Worm (Caenorhabditis elegans): ENCODE data around the gene rhgf-1.

Gene rhgf-1

DNA sequence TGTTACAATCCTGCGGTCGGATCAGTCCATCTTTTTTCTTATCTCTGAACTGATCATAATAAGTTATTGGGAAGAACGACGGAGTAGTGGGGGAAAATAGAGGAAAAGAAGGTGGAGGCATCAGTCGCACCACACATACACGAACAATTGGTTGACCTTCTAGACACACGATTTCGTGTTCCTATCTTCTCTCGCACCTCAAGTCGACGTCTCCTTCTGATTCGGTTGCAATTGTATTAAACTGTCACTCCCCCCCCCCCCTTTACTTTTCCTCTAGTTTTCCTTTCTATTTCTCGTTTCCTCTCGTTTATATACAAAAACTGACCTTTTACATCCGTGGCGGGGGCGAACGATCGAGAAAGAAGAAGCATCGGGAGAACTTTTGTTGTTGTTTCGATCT, 20.4 kb downstream of the rhgf-1 start:
- TF ChIP-seq ceh-19 (GFP tag; optimal IDR thresholded peaks at IDR 0.05), result no peak
- TF ChIP-seq unc-55 (GFP tag; optimal IDR thresholded peaks at IDR 0.05), result peak; percentile 7
- TF ChIP-seq unc-86 (tag; optimal IDR thresholded peaks at IDR 0.05), result no peak
- no peak for TF ChIP-seq hlh-13 (GFP tag; optimal IDR thresholded peaks at IDR 0.05)

DNA sequence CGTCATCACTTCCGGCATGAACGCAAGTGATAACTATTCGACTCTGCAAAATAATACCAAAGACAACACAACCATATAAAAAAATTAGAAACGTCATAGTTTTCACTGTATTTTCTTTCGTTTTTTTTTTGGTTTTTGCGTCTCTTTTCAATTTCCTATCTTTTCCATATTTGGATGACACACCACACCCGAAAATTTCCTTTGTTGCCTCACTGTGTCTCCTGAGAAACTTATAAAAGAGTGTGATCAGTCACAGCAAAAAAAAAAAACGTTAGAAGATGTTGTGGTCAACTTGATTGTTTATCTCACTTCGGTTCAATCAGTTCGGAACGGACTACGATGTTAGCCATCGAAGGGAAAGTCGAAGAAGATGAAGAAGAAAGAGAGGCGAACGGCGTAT, 21.9 kb downstream of the rhgf-1 start:
- TF ChIP-seq lim-6 (tag; optimal IDR thresholded peaks at IDR 0.05) (no peak), C38D4.7 (GFP tag; optimal IDR thresholded peaks at IDR 0.05) (no peak), pha-2 (tag; optimal IDR thresholded peaks at IDR 0.05) (no peak), ceh-48 (tag; optimal IDR thresholded peaks at IDR 0.05) (no peak), ets-4 (tag; optimal IDR thresholded peaks at IDR 0.05) (no peak), hlh-6 (tag; optimal IDR thresholded peaks at IDR 0.05) (no peak)

DNA sequence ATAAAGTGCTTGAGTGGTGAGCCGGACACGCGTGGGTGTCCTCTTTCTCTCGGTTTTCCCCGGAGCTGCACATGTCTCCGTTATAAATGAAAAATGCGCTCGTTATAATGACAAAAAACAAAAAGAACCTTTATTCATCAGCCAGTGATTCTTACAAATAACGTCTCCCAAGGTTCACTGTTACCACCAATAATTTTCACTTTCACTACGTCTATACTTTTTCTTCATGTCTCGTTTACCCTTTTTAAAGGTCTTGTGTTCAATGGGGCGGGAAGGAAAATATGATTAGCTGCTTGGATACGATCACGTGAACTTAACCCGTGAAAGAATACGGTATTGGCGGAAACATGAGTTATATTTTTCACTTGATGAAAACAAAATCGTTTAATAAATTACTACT, 23.4 kb downstream of the rhgf-1 start:
- TF ChIP-seq F13H6.1 (tag; optimal IDR thresholded peaks at IDR 0.05) (no peak), hlh-30 (tag; optimal IDR thresholded peaks at IDR 0.05; ENCODE audit: insufficient read depth) (peak; percentile 26)

ce11 chrX:10687317-10687716, 24.4 kb downstream of the rhgf-1 start:
- TF ChIP-seq ceh-6 (GFP tag; optimal IDR thresholded peaks at IDR 0.05), result no peak

DNA sequence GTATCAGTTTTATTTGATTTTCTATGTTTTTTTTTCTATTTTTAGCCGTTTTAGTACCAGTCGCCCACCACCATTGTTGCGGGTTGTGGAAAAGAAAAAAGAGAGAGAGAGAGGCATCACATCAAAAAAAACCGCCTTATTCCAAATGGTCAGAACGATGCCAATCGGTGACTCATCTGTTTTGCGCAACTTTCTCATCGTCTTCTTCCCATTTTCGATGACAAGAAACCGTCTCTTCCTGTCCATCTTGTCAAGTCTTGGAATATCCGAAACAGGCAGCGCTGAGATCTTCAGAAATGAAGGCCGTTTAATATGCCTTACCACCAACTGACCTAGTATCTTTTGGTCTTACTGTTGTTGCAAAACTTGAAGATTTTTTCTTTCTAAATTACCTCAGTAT, 25.2 kb downstream of the rhgf-1 start:
- TF ChIP-seq gmeb-2 (tag; optimal IDR thresholded peaks at IDR 0.05) (no peak), ceh-45 (GFP tag; IDR thresholded peaks at IDR 0.05) (no peak), zip-5 (tag; optimal IDR thresholded peaks at IDR 0.05) (no peak), ztf-16 (tag; optimal IDR thresholded peaks at IDR 0.05) (no peak), nfya-1 (tag; optimal IDR thresholded peaks at IDR 0.05) (no peak), tbx-7 (tag; optimal IDR thresholded peaks at IDR 0.05) (no peak), madf-2 (tag; optimal IDR thresholded peaks at IDR 0.05) (no peak), mec-3 (tag; optimal IDR thresholded peaks at IDR 0.05; ENCODE audit: borderline replicate concordance) (no peak), ceh-2 (tag; optimal IDR thresholded peaks at IDR 0.05) (no peak), unc-55 (GFP tag; optimal IDR thresholded peaks at IDR 0.05) (no peak), ceh-9 (tag; optimal IDR thresholded peaks at IDR 0.05) (no peak), lim-6 (tag; optimal IDR thresholded peaks at IDR 0.05) (no peak), F13H6.1 (tag; optimal IDR thresholded peaks at IDR 0.05) (no peak), unc-3 (GFP tag; conservative IDR thresholded peaks at IDR 0.05) (no peak), unc-3 (tag; optimal IDR thresholded peaks at IDR 0.05) (no peak), dmd-4 (tag; optimal IDR thresholded peaks at IDR 0.05; ENCODE audit: borderline replicate concordance) (no peak), sdc-2 (tag; optimal IDR thresholded peaks at IDR 0.05) (no peak)

- TF ChIP-seq ceh-19 (GFP tag; optimal IDR thresholded peaks at IDR 0.05) (no peak), F13H6.1 (tag; optimal IDR thresholded peaks at IDR 0.05) (no peak), ahr-1 (tag; optimal IDR thresholded peaks at IDR 0.05) (no peak), hlh-6 (tag; optimal IDR thresholded peaks at IDR 0.05) (no peak), ceh-18 (tag; optimal IDR thresholded peaks at IDR 0.05) (peak; percentile 65), pat-9 (tag; optimal IDR thresholded peaks at IDR 0.05) (no peak), unc-55 (GFP tag; optimal IDR thresholded peaks at IDR 0.05) (peak; percentile 47), ama-1 (optimal IDR thresholded peaks at IDR 0.05) (no peak), C38D4.7 (GFP tag; optimal IDR thresholded peaks at IDR 0.05) (no peak), T23F11.4 (GFP tag; optimal IDR thresholded peaks at IDR 0.05) (no peak), Y22D7AL.16 (tag; optimal IDR thresholded peaks at IDR 0.05) (no peak), sox-2 (GFP tag; IDR thresholded peaks at IDR 0.05) (no peak), che-1 (tag; optimal IDR thresholded peaks at IDR 0.05) (no peak), nfya-1 (tag; optimal IDR thresholded peaks at IDR 0.05) (peak; percentile 10)
Observed at ce11 chrX:10684533-10684932, 27.1 kb downstream of the rhgf-1 start.
